Worm (Caenorhabditis elegans): Measurements from ENCODE around the gene nhr-110.

DNA sequence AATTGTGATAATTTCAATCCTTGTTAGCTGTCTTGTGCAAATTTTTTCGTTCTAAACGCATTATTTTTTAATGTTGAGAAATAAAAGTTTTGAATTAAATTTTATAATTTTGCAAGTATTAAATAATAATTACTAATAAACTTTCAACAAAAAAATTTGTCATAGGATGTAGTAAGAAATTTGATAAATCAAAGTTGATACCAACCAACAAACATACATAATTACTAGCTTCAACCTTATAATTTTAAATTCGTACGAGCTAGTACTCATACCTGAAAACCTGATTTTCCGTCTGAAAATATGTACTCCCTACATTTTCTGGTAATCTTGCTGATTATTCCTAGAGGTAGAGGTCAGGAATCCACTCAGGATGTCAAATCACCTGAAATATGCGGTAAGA lies 26.8 kb upstream of the nhr-110 start, which contains the start of gene irld-44:
- TF ChIP-seq unc-55 (GFP tag; optimal IDR thresholded peaks at IDR 0.05) (no peak), ceh-31 (tag; optimal IDR thresholded peaks at IDR 0.05) (no peak), nhr-232 (tag; optimal IDR thresholded peaks at IDR 0.05) (no peak), che-1 (tag; optimal IDR thresholded peaks at IDR 0.05) (no peak), dmd-4 (tag; optimal IDR thresholded peaks at IDR 0.05; ENCODE audit: borderline replicate concordance) (no peak), pat-9 (tag; optimal IDR thresholded peaks at IDR 0.05) (no peak), pqm-1 (tag; optimal IDR thresholded peaks at IDR 0.05) (no peak), nhr-11 (tag; optimal IDR thresholded peaks at IDR 0.05) (no peak)
